Fruit fly (Drosophila melanogaster): ENCODE data around the gene CG8360.

Gene CG8360

DNA sequence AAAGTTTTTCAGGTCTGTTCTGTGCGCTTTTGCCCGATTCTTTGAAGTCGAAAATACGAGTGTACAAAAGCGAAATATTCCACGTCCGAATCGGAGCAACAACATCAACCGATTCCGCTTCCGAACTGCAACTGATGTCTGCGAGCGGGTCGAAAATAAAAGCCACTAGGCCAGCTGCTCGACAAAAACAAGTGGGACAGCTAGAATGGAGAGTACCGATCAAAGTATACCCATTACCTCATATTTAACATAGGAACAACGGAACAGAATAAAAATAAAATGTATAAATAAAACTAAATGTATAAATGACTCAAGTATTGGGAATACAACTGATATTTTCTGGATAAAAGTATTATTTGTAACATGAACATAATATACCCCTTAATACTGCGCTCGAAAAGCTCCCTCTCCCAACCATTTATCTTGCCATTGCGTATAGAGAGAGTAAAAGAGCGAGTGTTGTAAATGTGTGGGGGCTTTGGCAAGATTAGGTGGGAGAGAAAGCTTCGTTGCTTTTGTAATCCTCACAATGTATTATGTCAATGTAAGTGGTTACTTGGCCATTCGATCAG, 7.7 kb upstream of the CG8360 start, which contains the start of gene SLC5A11 (continued):
- TF ChIP-seq CG12391 (tag; optimal IDR thresholded peaks at IDR 0.05): peak; percentile 98
- TF ChIP-seq salm (tag; optimal IDR thresholded peaks at IDR 0.05): peak; percentile 81
- TF ChIP-seq HHEX (GFP tag; optimal IDR thresholded peaks at IDR 0.05): peak; percentile 97
- peak; percentile 96 for TF ChIP-seq Hr3 (GFP tag; optimal IDR thresholded peaks at IDR 0.05)
- peak; percentile 94 for TF ChIP-seq CG4424 (GFP tag; optimal IDR thresholded peaks at IDR 0.05)
- peak; percentile 77 for TF ChIP-seq CG2202 (tag; optimal IDR thresholded peaks at IDR 0.05)
- TF ChIP-seq grn (GFP tag; optimal IDR thresholded peaks at IDR 0.05): peak; percentile 97
- peak; percentile 100 for TF ChIP-seq CG10147 (GFP tag; optimal IDR thresholded peaks at IDR 0.05)
- no peak; the same call in 2 of the 3 replicates for TF ChIP-seq Opbp (GFP tag; IDR thresholded peaks at IDR 0.05; ENCODE audit: partially characterized antibody)
- no peak for TF ChIP-seq yki (optimal IDR thresholded peaks at IDR 0.05)
- TF ChIP-seq Dll (GFP tag; IDR thresholded peaks at IDR 0.05; ENCODE audit: partially characterized antibody): no peak
- peak; percentile 100 for TF ChIP-seq dmrt99B (tag; optimal IDR thresholded peaks at IDR 0.05)
- peak; percentile 99 for TF ChIP-seq bab2 (GFP tag; optimal IDR thresholded peaks at IDR 0.05)
- TF ChIP-seq CG7987 (GFP tag; optimal IDR thresholded peaks at IDR 0.05): peak; percentile 89
- TF ChIP-seq chif (GFP tag; optimal IDR thresholded peaks at IDR 0.05): peak; percentile 60 to 66
- peak; percentile 88 for TF ChIP-seq CG14710 (tag; optimal IDR thresholded peaks at IDR 0.05)
- no peak for TF ChIP-seq Kr (GFP tag; optimal IDR thresholded peaks at IDR 0.05)
- TF ChIP-seq chm (GFP tag; IDR thresholded peaks at IDR 0.05): peak; percentile 98
- TF ChIP-seq Lim3 (GFP tag; IDR thresholded peaks at IDR 0.05): peak; percentile 99
- peak; percentile 97 for TF ChIP-seq Rfx (GFP tag; IDR thresholded peaks at IDR 0.05)
- peak; percentile 100 for TF ChIP-seq org-1 (GFP tag; optimal IDR thresholded peaks at IDR 0.05)
- TF ChIP-seq crol (GFP tag; IDR thresholded peaks at IDR 0.05): 0 out of 2 replicates have a peak, but pooled peaks have one; percentile 19
- peak; percentile 88 for TF ChIP-seq ac (GFP tag; optimal IDR thresholded peaks at IDR 0.05)
- peak; percentile 100 for TF ChIP-seq slou (GFP tag; optimal IDR thresholded peaks at IDR 0.05)
- peak; percentile 96 for TF ChIP-seq ind (GFP tag; optimal IDR thresholded peaks at IDR 0.05)
- peak; percentile 92 for TF ChIP-seq Dip3 (GFP tag; optimal IDR thresholded peaks at IDR 0.05)
- peak; percentile 95 for TF ChIP-seq tap (tag; optimal IDR thresholded peaks at IDR 0.05)
- TF ChIP-seq CG5180 (GFP tag; optimal IDR thresholded peaks at IDR 0.05): peak; percentile 91
- TF ChIP-seq Sin3A (optimal IDR thresholded peaks at IDR 0.05): no peak
- peak; percentile 97 for TF ChIP-seq CG13424 (tag; optimal IDR thresholded peaks at IDR 0.05)
- peak; percentile 96 for TF ChIP-seq Usf (GFP tag; optimal IDR thresholded peaks at IDR 0.05)
- no peak for TF ChIP-seq fru (optimal IDR thresholded peaks at IDR 0.05)
- TF ChIP-seq knrl (GFP tag; IDR thresholded peaks at IDR 0.05; ENCODE audit: partially characterized antibody): no peak; the same call in 2 of the 3 replicates
- TF ChIP-seq mirr (GFP tag; optimal IDR thresholded peaks at IDR 0.05): peak; percentile 75
- peak; percentile 84 for TF ChIP-seq CG30020 (tag; optimal IDR thresholded peaks at IDR 0.05)
- peak; percentile 94 for TF ChIP-seq CG8388 (GFP tag; optimal IDR thresholded peaks at IDR 0.05)
- peak; percentile 87 for TF ChIP-seq CG11560 (tag; IDR thresholded peaks at IDR 0.05)
- peak; percentile 97 for TF ChIP-seq BtbVII (GFP tag; optimal IDR thresholded peaks at IDR 0.05)
- peak; percentile 95 for TF ChIP-seq ATbp (GFP tag; optimal IDR thresholded peaks at IDR 0.05)
- TF ChIP-seq CoRest (tag; optimal IDR thresholded peaks at IDR 0.05): peak; percentile 94
- peak; percentile 98 for TF ChIP-seq Ptx1 (GFP tag; IDR thresholded peaks at IDR 0.05)
- TF ChIP-seq CG7271 (tag; optimal IDR thresholded peaks at IDR 0.05): peak; percentile 66
- peak; percentile 99 for TF ChIP-seq CG13624 (GFP tag; optimal IDR thresholded peaks at IDR 0.05)
- peak; percentile 88 for TF ChIP-seq Sox102F (GFP tag; optimal IDR thresholded peaks at IDR 0.05)
- peak; percentile 95 for TF ChIP-seq CG17361 (GFP tag; IDR thresholded peaks at IDR 0.05)
- peak; percentile 90 for TF ChIP-seq nom (GFP tag; optimal IDR thresholded peaks at IDR 0.05)
- peak; percentile 98 for TF ChIP-seq Drgx (GFP tag; IDR thresholded peaks at IDR 0.05)
- peak; percentile 98 for TF ChIP-seq Hmr (GFP tag; optimal IDR thresholded peaks at IDR 0.05)
- peak; percentile 95 for TF ChIP-seq pb (GFP tag; optimal IDR thresholded peaks at IDR 0.05)
- peak; percentile 83; the same call in 1 of the 2 replicates for TF ChIP-seq gt (GFP tag; IDR thresholded peaks at IDR 0.05)
